Worm (Caenorhabditis elegans) whole organism, mixed stage, embryonic: ENCODE results near the gene clc-1.

Source experiments
- ces-1 ChIP-seq: fragments of 150-350 bp; optimal IDR thresholded peaks from 2 replicates; lab custom pipeline; 2014; ENCODE audit warnings: missing biosample characterization, missing genetic modification reagents, missing genetic modification characterization
- elt-1 ChIP-seq: sonication (generic microtip); optimal IDR thresholded peaks from 2 replicates; lab custom pipeline; 2017; ENCODE audit warnings: missing genetic modification characterization, mild to moderate bottlenecking, missing compliant biosample characterization, antibody characterized with exemption, moderate library complexity, borderline replicate concordance; ENCODE audit not compliant: insufficient read depth
- hlh-1 ChIP-seq: fragments of 150-350 bp; optimal IDR thresholded peaks from 2 replicates; lab custom pipeline; 2014; ENCODE audit warnings: missing biosample characterization, missing genetic modification reagents, missing genetic modification characterization
- mep-1 ChIP-seq: fragments of 150-350 bp; optimal IDR thresholded peaks from 2 replicates; lab custom pipeline; 2017; ENCODE audit warnings: missing biosample characterization, missing genetic modification reagents, missing genetic modification characterization, inconsistent platforms
- nhr-12 ChIP-seq: fragments of 150-350 bp; optimal IDR thresholded peaks from 2 replicates; lab custom pipeline; 2014; ENCODE audit warnings: missing biosample characterization, missing genetic modification characterization
- nhr-237 ChIP-seq: fragments of 150-350 bp; optimal IDR thresholded peaks from 2 replicates; lab custom pipeline; 2014; ENCODE audit warnings: missing biosample characterization, missing genetic modification characterization
- nhr-28 ChIP-seq: fragments of 150-350 bp; optimal IDR thresholded peaks from 2 replicates; lab custom pipeline; 2014; ENCODE audit warnings: missing biosample characterization, missing genetic modification characterization
- pha-4 ChIP-seq: fragments of 150-350 bp; optimal IDR thresholded peaks from 2 replicates; lab custom pipeline; 2018; ENCODE audit warnings: missing biosample characterization, missing genetic modification reagents, missing genetic modification characterization
- snpc-4 ChIP-seq: fragments of 150-350 bp; optimal IDR thresholded peaks from 2 replicates; lab custom pipeline; 2014; ENCODE audit warnings: missing biosample characterization, missing genetic modification characterization
- unc-39 ChIP-seq: fragments of 150-350 bp; optimal IDR thresholded peaks from 2 replicates; lab custom pipeline; 2014; ENCODE audit warnings: missing biosample characterization, missing genetic modification characterization
- unc-62 ChIP-seq: fragments of 150-350 bp; optimal IDR thresholded peaks from 2 replicates; lab custom pipeline; 2014; ENCODE audit warnings: missing biosample characterization, missing genetic modification reagents, missing genetic modification characterization
- ztf-11 ChIP-seq: fragments of 150-350 bp; optimal IDR thresholded peaks from 2 replicates; lab custom pipeline; 2014; ENCODE audit warnings: missing biosample characterization, missing genetic modification characterization

ce11 chrX:11080170-11080728 is 33.0 kb downstream of the clc-1 start, which contains the start of gene sulp-7:
- TF ChIP-seq snpc-4 (tag; lab: Kevin White, UChicago): no peak
- no peak for TF ChIP-seq nhr-28 (tag; lab: Kevin White, UChicago)
- no peak for TF ChIP-seq mep-1 (tag; lab: Kevin White, UChicago)
- TF ChIP-seq unc-62 (GFP tag; lab: Kevin White, UChicago): no peak
- TF ChIP-seq nhr-237 (tag; lab: Kevin White, UChicago): no peak
- TF ChIP-seq ztf-11 (tag; lab: Kevin White, UChicago): no peak
- TF ChIP-seq nhr-12 (tag; lab: Kevin White, UChicago): no peak
- no peak for TF ChIP-seq unc-39 (tag; lab: Kevin White, UChicago)
- TF ChIP-seq ces-1: no peak
- no peak for TF ChIP-seq pha-4 (tag; lab: Kevin White, UChicago)
- no peak for TF ChIP-seq elt-1 (tag; lab: Kevin White, UChicago)
- TF ChIP-seq hlh-1: no peak
